Fruit fly (Drosophila melanogaster) whole organism, prepupa: ENCODE results near the gene CG43181.

ENCODE experiments used
- Blimp-1 ChIP-seq: fragments of 200-800 bp; sonication (Bioruptor generic); optimal IDR thresholded peaks from 3 replicates; lab custom pipeline; 2017; ENCODE audit warnings: missing biosample characterization, missing genetic modification characterization, mild to moderate bottlenecking, moderate library complexity, missing genetic modification reagents
- CG10631 ChIP-seq: fragments of 200-800 bp; sonication (Bioruptor generic); optimal IDR thresholded peaks from 2 replicates; lab custom pipeline; 2016; ENCODE audit warnings: missing biosample characterization, missing genetic modification characterization
- CG10669 ChIP-seq: fragments of 200-800 bp; sonication (Bioruptor generic); optimal IDR thresholded peaks from 3 replicates; lab custom pipeline; 2018; ENCODE audit warnings: missing biosample characterization, mild to moderate bottlenecking, missing genetic modification characterization, moderate library complexity
- CG11294 ChIP-seq: fragments of 200-800 bp; sonication (Bioruptor generic); IDR thresholded peaks from 2 replicates; pipeline ENCODE4 v1.3.6; 2022; ENCODE audit warnings: missing biosample characterization, missing genetic modification characterization
- CG11902 ChIP-seq: fragments of 200-800 bp; sonication (Bioruptor generic); optimal IDR thresholded peaks from 3 replicates; lab custom pipeline; 2016; ENCODE audit warnings: missing biosample characterization, missing genetic modification characterization
- CG15336 ChIP-seq: fragments of 200-800 bp; sonication (Bioruptor generic); IDR thresholded peaks from 2 replicates; pipeline ENCODE4 v1.3.6; 2022; ENCODE audit warnings: missing biosample characterization, missing genetic modification characterization
- CG3032 ChIP-seq: fragments of 200-800 bp; optimal IDR thresholded peaks from 2 replicates; lab custom pipeline; 2019; ENCODE audit warnings: missing biosample characterization, mild to moderate bottlenecking, missing genetic modification characterization, moderate library complexity
- CG31627 ChIP-seq: fragments of 200-800 bp; sonication (Bioruptor generic); optimal IDR thresholded peaks from 3 replicates; lab custom pipeline; 2016; ENCODE audit warnings: missing biosample characterization, missing genetic modification characterization
- CG3919 ChIP-seq: fragments of 200-800 bp; sonication (Bioruptor generic); optimal IDR thresholded peaks from 3 replicates; lab custom pipeline; 2016; ENCODE audit warnings: missing biosample characterization, missing genetic modification characterization
- CG4318 ChIP-seq: fragments of 200-800 bp; sonication (Bioruptor generic); optimal IDR thresholded peaks from 3 replicates; lab custom pipeline; 2017; ENCODE audit warnings: missing biosample characterization, mild to moderate bottlenecking, missing genetic modification characterization
- CG6163 ChIP-seq: fragments of 200-800 bp; sonication (Bioruptor generic); IDR thresholded peaks from 3 replicates; pipeline ENCODE4 v1.3.6; 2022; ENCODE audit warnings: missing biosample characterization, missing genetic modification characterization
- CG6276 ChIP-seq: fragments of 200-800 bp; sonication (Bioruptor generic); optimal IDR thresholded peaks from 2 replicates; lab custom pipeline; 2017; ENCODE audit warnings: missing biosample characterization, mild to moderate bottlenecking, missing genetic modification characterization
- CG6792 ChIP-seq: fragments of 200-800 bp; sonication (Bioruptor generic); optimal IDR thresholded peaks from 3 replicates; lab custom pipeline; 2016; ENCODE audit warnings: missing biosample characterization, missing genetic modification characterization
- CG6808 ChIP-seq: fragments of 200-800 bp; sonication (Bioruptor generic); optimal IDR thresholded peaks from 3 replicates; lab custom pipeline; 2017; ENCODE audit warnings: missing biosample characterization, missing genetic modification characterization, mild to moderate bottlenecking, moderate library complexity, missing genetic modification reagents
- CG6854 ChIP-seq: fragments of 200-800 bp; sonication (Bioruptor generic); optimal IDR thresholded peaks from 2 replicates; lab custom pipeline; 2017; ENCODE audit warnings: missing biosample characterization, mild to moderate bottlenecking, missing genetic modification characterization
- CG7368 ChIP-seq: fragments of 200-800 bp; sonication (Bioruptor generic); optimal IDR thresholded peaks from 3 replicates; lab custom pipeline; 2016; ENCODE audit warnings: missing biosample characterization, missing genetic modification characterization
- CG8119 ChIP-seq: fragments of 200-800 bp; sonication (Bioruptor generic); IDR thresholded peaks from 3 replicates; pipeline ENCODE4 v1.3.6; 2022; ENCODE audit warnings: missing biosample characterization, missing genetic modification characterization
- CG8319 ChIP-seq: fragments of 200-800 bp; sonication (Bioruptor generic); optimal IDR thresholded peaks from 3 replicates; lab custom pipeline; 2016; ENCODE audit warnings: missing biosample characterization, missing genetic modification characterization
- CG8632 ChIP-seq: fragments of 200-800 bp; sonication (Bioruptor generic); optimal IDR thresholded peaks from 3 replicates; lab custom pipeline; 2016; ENCODE audit warnings: missing biosample characterization, missing genetic modification characterization
- CG9139 ChIP-seq: fragments of 200-800 bp; sonication (Bioruptor generic); optimal IDR thresholded peaks from 3 replicates; lab custom pipeline; 2017; ENCODE audit warnings: missing biosample characterization, mild to moderate bottlenecking, missing genetic modification characterization
- Eip75B ChIP-seq: fragments of 200-800 bp; sonication (Bioruptor generic); optimal IDR thresholded peaks from 3 replicates; lab custom pipeline; 2016; ENCODE audit warnings: missing biosample characterization, missing genetic modification characterization
- Eip78C ChIP-seq: fragments of 200-800 bp; sonication (Bioruptor generic); peaks from one replicate; lab custom pipeline; 2016; ENCODE audit warnings: missing biosample characterization, missing genetic modification characterization
- Ets21C ChIP-seq: fragments of 200-800 bp; sonication (Bioruptor generic); optimal IDR thresholded peaks from 3 replicates; lab custom pipeline; 2016; ENCODE audit warnings: missing biosample characterization, missing genetic modification characterization
- Ets96B ChIP-seq: fragments of 200-800 bp; optimal IDR thresholded peaks from 2 replicates; lab custom pipeline; 2019; ENCODE audit warnings: missing biosample characterization, mild to moderate bottlenecking, missing genetic modification characterization, moderate library complexity
- Gug ChIP-seq: fragments of 200-800 bp; sonication (Bioruptor generic); IDR thresholded peaks from 2 replicates; pipeline ENCODE4 v1.3.6; 2022; ENCODE audit warnings: missing biosample characterization, missing genetic modification characterization
- Hr38 ChIP-seq: sonication (Bioruptor generic); optimal IDR thresholded peaks from 2 replicates; lab custom pipeline; 2016; ENCODE audit warnings: missing biosample characterization, missing genetic modification characterization
- Hr4 ChIP-seq: fragments of 200-800 bp; sonication (Bioruptor generic); optimal IDR thresholded peaks from 3 replicates; lab custom pipeline; 2016; ENCODE audit warnings: missing biosample characterization, missing genetic modification characterization
- Met ChIP-seq: fragments of 200-800 bp; sonication (Bioruptor generic); optimal IDR thresholded peaks from 3 replicates; lab custom pipeline; 2016; ENCODE audit warnings: missing biosample characterization, missing genetic modification characterization
- OdsH ChIP-seq: fragments of 200-800 bp; sonication (Bioruptor generic); optimal IDR thresholded peaks from 3 replicates; lab custom pipeline; 2016; ENCODE audit warnings: missing biosample characterization, missing genetic modification characterization
- Smox ChIP-seq: fragments of 200-800 bp; sonication (Bioruptor generic); optimal IDR thresholded peaks from 3 replicates; lab custom pipeline; 2016; ENCODE audit warnings: missing biosample characterization, missing genetic modification characterization
- Sox102F ChIP-seq: fragments of 200-800 bp; sonication (Bioruptor generic); optimal IDR thresholded peaks from 2 replicates; lab custom pipeline; 2016; ENCODE audit warnings: missing biosample characterization, mild to moderate bottlenecking, missing genetic modification characterization
- Sox14 ChIP-seq: fragments of 200-800 bp; sonication (Bioruptor generic); optimal IDR thresholded peaks from 3 replicates; lab custom pipeline; 2016; ENCODE audit warnings: missing biosample characterization, missing genetic modification characterization
- Sox15 ChIP-seq: fragments of 200-800 bp; sonication (Bioruptor generic); optimal IDR thresholded peaks from 3 replicates; lab custom pipeline; 2016; ENCODE audit warnings: missing biosample characterization, missing genetic modification characterization
- achi ChIP-seq: fragments of 200-800 bp; sonication (Bioruptor generic); optimal IDR thresholded peaks from 3 replicates; lab custom pipeline; 2016; ENCODE audit warnings: missing biosample characterization, missing genetic modification characterization
- acj6 ChIP-seq: fragments of 200-800 bp; sonication (Bioruptor generic); optimal IDR thresholded peaks from 3 replicates; lab custom pipeline; 2016; ENCODE audit warnings: missing biosample characterization, missing genetic modification characterization
- cyc ChIP-seq: fragments of 200-800 bp; sonication (Bioruptor generic); optimal IDR thresholded peaks from 3 replicates; lab custom pipeline; 2016; ENCODE audit warnings: missing biosample characterization, missing genetic modification characterization
- dac ChIP-seq: fragments of 200-800 bp; sonication (Bioruptor generic); optimal IDR thresholded peaks from 2 replicates; lab custom pipeline; 2017; ENCODE audit warnings: missing biosample characterization, mild to moderate bottlenecking, missing genetic modification characterization
- eg ChIP-seq: fragments of 200-800 bp; sonication (Bioruptor generic); IDR thresholded peaks from 3 replicates; pipeline ENCODE4 v1.3.6; 2022; ENCODE audit warnings: missing biosample characterization, missing genetic modification characterization
- esn ChIP-seq: fragments of 200-800 bp; sonication (Bioruptor generic); optimal IDR thresholded peaks from 2 replicates; lab custom pipeline; 2016; ENCODE audit warnings: missing biosample characterization, mild to moderate bottlenecking, missing genetic modification characterization, moderate library complexity
- fd85E ChIP-seq: fragments of 200-800 bp; sonication (Bioruptor generic); optimal IDR thresholded peaks from 3 replicates; lab custom pipeline; 2016; ENCODE audit warnings: missing biosample characterization, missing genetic modification characterization
- fkh ChIP-seq: fragments of 200-800 bp; sonication (Bioruptor generic); optimal IDR thresholded peaks from 3 replicates; lab custom pipeline; 2017; ENCODE audit warnings: missing biosample characterization, mild to moderate bottlenecking, missing genetic modification characterization, moderate library complexity
- lz ChIP-seq: fragments of 200-800 bp; sonication (Bioruptor generic); optimal IDR thresholded peaks from 3 replicates; lab custom pipeline; 2016; ENCODE audit warnings: missing biosample characterization, missing genetic modification characterization
- net ChIP-seq: fragments of 200-800 bp; sonication (Bioruptor generic); optimal IDR thresholded peaks from 3 replicates; lab custom pipeline; 2016; ENCODE audit warnings: missing biosample characterization, missing genetic modification characterization
- pdm3 ChIP-seq: fragments of 200-800 bp; sonication (Bioruptor generic); optimal IDR thresholded peaks from 3 replicates; lab custom pipeline; 2016; ENCODE audit warnings: missing biosample characterization, missing genetic modification characterization
- ss ChIP-seq, 2 experiments: fragments of 200-800 bp; sonication (Bioruptor generic); optimal IDR thresholded peaks; 2 replicates in 1 of 2; 3 replicates in 1 of 2; lab custom pipeline; 2017 to 2018; ENCODE audit warnings: mild to moderate bottlenecking in 2 of 2, missing biosample characterization in 2 of 2, missing genetic modification characterization in 2 of 2, moderate library complexity in 1 of 2
- svp ChIP-seq: fragments of 200-800 bp; sonication (Bioruptor generic); peaks from one replicate; lab custom pipeline; 2016; ENCODE audit warnings: missing biosample characterization, missing genetic modification characterization
- topi ChIP-seq: fragments of 200-800 bp; sonication (Bioruptor generic); optimal IDR thresholded peaks from 3 replicates; lab custom pipeline; 2016; ENCODE audit warnings: missing biosample characterization, missing genetic modification characterization
- vri ChIP-seq: fragments of 200-800 bp; sonication (Bioruptor generic); optimal IDR thresholded peaks from 3 replicates; lab custom pipeline; 2016; ENCODE audit warnings: missing biosample characterization, mild to moderate bottlenecking, missing genetic modification characterization

CG43181 gene

dm6 chrX:342422-343169, 7.8 kb upstream of the CG43181 start (continued):
- TF ChIP-seq CG3032 (tag; lab: Kevin White, UChicago) (peak; percentile 65), CG10631 (GFP tag; lab: Kevin White, UChicago) (peak; percentile 73), CG9139 (GFP tag; lab: Kevin White, UChicago) (peak; percentile 37), Smox (GFP tag; lab: Kevin White, UChicago) (no peak), lz (GFP tag; lab: Kevin White, UChicago) (peak; percentile 30), Hr4 (peak; percentile 41), Sox102F (GFP tag; lab: Kevin White, UChicago) (peak; percentile 18), topi (GFP tag; lab: Kevin White, UChicago) (peak; percentile 22), vri (GFP tag; lab: Kevin White, UChicago) (peak; percentile 1), Ets21C (GFP tag; lab: Kevin White, UChicago) (no peak), dac (no peak), eg (GFP tag; lab: Robert Waterston, UW) (peak; percentile 46; the same call in 2 of the 3 replicates), svp (GFP tag; lab: Kevin White, UChicago) (peak; percentile 44), acj6 (peak; percentile 41), Hr38 (no peak), CG6854 (GFP tag; lab: Kevin White, UChicago) (no peak), CG15336 (GFP tag; lab: Robert Waterston, UW) (peak; percentile 65), pdm3 (GFP tag; lab: Kevin White, UChicago) (peak; percentile 38), achi (GFP tag; lab: Kevin White, UChicago) (peak; percentile 60), Sox15 (GFP tag; lab: Kevin White, UChicago) (peak; percentile 26), cyc (peak; percentile 17), net (peak; percentile 57), Eip78C (GFP tag; lab: Kevin White, UChicago) (peak; percentile 87), CG11294 (GFP tag; lab: Robert Waterston, UW) (no peak), Gug (GFP tag; lab: Robert Waterston, UW) (no peak), CG6276 (GFP tag; lab: Kevin White, UChicago) (peak; percentile 21), CG6163 (GFP tag; lab: Robert Waterston, UW) (peak; percentile 32; the same call in 1 of the 3 replicates)

- TF ChIP-seq Blimp-1 (GFP tag; lab: Kevin White, UChicago): no peak
- peak; percentile 65 for TF ChIP-seq CG11294 (GFP tag; lab: Robert Waterston, UW)
- peak; percentile 84 for TF ChIP-seq CG3919 (GFP tag; lab: Kevin White, UChicago)
- peak; percentile 84 for TF ChIP-seq Ets96B (tag; lab: Kevin White, UChicago)
- TF ChIP-seq CG4318 (GFP tag; lab: Kevin White, UChicago): peak; percentile 82
- peak; percentile 61 for TF ChIP-seq topi (GFP tag; lab: Kevin White, UChicago)
- peak; percentile 66 for TF ChIP-seq Met
- TF ChIP-seq CG9139 (GFP tag; lab: Kevin White, UChicago): peak; percentile 73
- peak; percentile 95 for TF ChIP-seq CG15336 (GFP tag; lab: Robert Waterston, UW)
- TF ChIP-seq CG6854 (GFP tag; lab: Kevin White, UChicago): no peak
- TF ChIP-seq Eip78C (GFP tag; lab: Kevin White, UChicago): peak; percentile 96
- TF ChIP-seq ss (GFP tag; optimal IDR thresholded peaks at IDR 0.05; lab: Kevin White, UChicago): peak; percentile 88 to 89
- peak; percentile 66 for TF ChIP-seq CG6792 (GFP tag; lab: Kevin White, UChicago)
- peak; percentile 26 for TF ChIP-seq CG31627 (GFP tag; lab: Kevin White, UChicago)
- TF ChIP-seq CG7368 (GFP tag; lab: Kevin White, UChicago): peak; percentile 62
- no peak for TF ChIP-seq fkh (GFP tag; lab: Kevin White, UChicago)
- peak; percentile 63 for TF ChIP-seq esn (GFP tag; lab: Kevin White, UChicago)
- peak; percentile 79 for TF ChIP-seq achi (GFP tag; lab: Kevin White, UChicago)
- TF ChIP-seq dac: peak; percentile 65
- no peak for TF ChIP-seq CG11902 (GFP tag; lab: Kevin White, UChicago)
- peak; percentile 80 for TF ChIP-seq Eip75B
- peak; percentile 92 for TF ChIP-seq CG8119
- TF ChIP-seq Sox15 (GFP tag; lab: Kevin White, UChicago): peak; percentile 15
- TF ChIP-seq fd85E: no peak
- TF ChIP-seq CG6808 (GFP tag; lab: Kevin White, UChicago): peak; percentile 84
- TF ChIP-seq CG10669 (GFP tag; lab: Kevin White, UChicago): peak; percentile 88
- TF ChIP-seq Sox102F (GFP tag; lab: Kevin White, UChicago): peak; percentile 56
- peak; percentile 81 for TF ChIP-seq OdsH (GFP tag; lab: Kevin White, UChicago)
- TF ChIP-seq CG6276 (GFP tag; lab: Kevin White, UChicago): peak; percentile 92
- no peak for TF ChIP-seq CG8319 (GFP tag; lab: Kevin White, UChicago)
- TF ChIP-seq CG8632: peak; percentile 53
- TF ChIP-seq Sox14 (GFP tag; lab: Kevin White, UChicago): peak; percentile 80
- peak; percentile 81 for TF ChIP-seq net
- TF ChIP-seq CG3032 (tag; lab: Kevin White, UChicago): peak; percentile 83
These were observed 5.1 kb upstream of the CG43181 start for dm6 chrX:345246-345645.
